Worm (Caenorhabditis elegans) whole organism, L3 larva: ENCODE results near the gene C17G10.1.

ENCODE experiments used
- nfya-1 ChIP-seq: sonication (generic microtip); optimal IDR thresholded peaks from 2 replicates; lab custom pipeline; 2017; ENCODE audit warnings: missing genetic modification characterization, mild to moderate bottlenecking, missing compliant biosample characterization, antibody characterized with exemption, moderate library complexity; ENCODE audit not compliant: insufficient read depth
- nhr-23 ChIP-seq: fragments of 150-350 bp; optimal IDR thresholded peaks from 2 replicates; lab custom pipeline; 2014; ENCODE audit warnings: missing biosample characterization, missing genetic modification reagents, missing genetic modification characterization

ce11 chrII:5587794-5588193, 8.6 kb upstream of the C17G10.1 start:
- no peak for TF ChIP-seq nhr-23 (tag; lab: Kevin White, UChicago)
- no peak for TF ChIP-seq nfya-1 (tag; lab: Kevin White, UChicago)
